Worm (Caenorhabditis elegans) whole organism, L3 larva: ENCODE measurements around the gene dsb-1.

Source experiments
- ceh-9 ChIP-seq: sonication (generic microtip); optimal IDR thresholded peaks from 2 replicates; lab custom pipeline; 2018; ENCODE audit warnings: missing biosample characterization, missing genetic modification characterization
- mdl-1 ChIP-seq: fragments of 150-350 bp; optimal IDR thresholded peaks from 2 replicates; lab custom pipeline; 2014; ENCODE audit warnings: missing biosample characterization, missing genetic modification characterization
- pqm-1 ChIP-seq: fragments of 150-350 bp; optimal IDR thresholded peaks from 2 replicates; lab custom pipeline; 2017; ENCODE audit warnings: missing biosample characterization, missing genetic modification characterization, inconsistent platforms
- sea-2 ChIP-seq: fragments of 150-350 bp; sonication (generic microtip); optimal IDR thresholded peaks from 4 replicates; lab custom pipeline; 2014; ENCODE audit warnings: missing biosample characterization, missing genetic modification reagents, missing genetic modification characterization
- snpc-4 ChIP-seq: fragments of 150-350 bp; optimal IDR thresholded peaks from 2 replicates; lab custom pipeline; 2014; ENCODE audit warnings: missing biosample characterization, missing genetic modification characterization

DNA sequence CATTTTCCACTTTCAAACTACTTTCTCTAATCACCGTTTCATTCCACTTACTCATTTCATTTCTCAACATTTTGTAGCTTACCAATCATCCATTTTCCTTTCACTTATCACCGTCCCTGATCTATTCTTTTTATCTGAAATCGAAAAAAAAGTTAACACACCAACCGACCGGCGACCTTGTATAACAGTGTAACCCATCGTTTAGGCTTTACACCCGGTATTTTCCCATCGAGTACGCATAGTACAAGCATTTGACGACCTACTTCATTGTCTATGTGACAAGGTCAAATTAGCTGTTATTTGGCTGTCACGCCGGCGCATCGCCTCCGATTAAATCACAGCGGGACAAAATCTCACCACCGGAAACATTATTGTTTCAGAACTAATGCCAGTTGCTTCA lies 20.8 kb downstream of the dsb-1 start:
- TF ChIP-seq pqm-1 (no peak), sea-2 (GFP tag; lab: Kevin White, UChicago) (no peak), snpc-4 (tag; lab: Kevin White, UChicago) (no peak), ceh-9 (tag; lab: Kevin White, UChicago) (no peak), mdl-1 (tag; lab: Kevin White, UChicago) (no peak)
